Worm (Caenorhabditis elegans): ENCODE data around the gene K09E2.3.

ce11 chrX:8720658-8721057, 47.8 kb downstream of the K09E2.3 start, which contains the start of gene F53A9.9:
- no peak for TF ChIP-seq W03F9.2 (tag; optimal IDR thresholded peaks at IDR 0.05)
- TF ChIP-seq dao-5 (tag; optimal IDR thresholded peaks at IDR 0.05), result no peak
